Fruit fly (Drosophila melanogaster): ENCODE results near the gene CG6607.

- TF ChIP-seq Dll (optimal IDR thresholded peaks at IDR 0.05) (no peak), pan (optimal IDR thresholded peaks at IDR 0.05) (no peak), psq (optimal IDR thresholded peaks at IDR 0.05) (no peak), CG8478 (optimal IDR thresholded peaks at IDR 0.05) (no peak), EcR (GFP tag; optimal IDR thresholded peaks at IDR 0.05) (no peak), usp (GFP tag; optimal IDR thresholded peaks at IDR 0.05) (no peak)
Measured at dm6 chr3R:24521313-24521712, 6.5 kb upstream of the CG6607 start.

Data from whole organism.